Fruit fly (Drosophila melanogaster) whole organism, adult: ENCODE measurements around the gene MED6.

Experiments
- CG11617 ChIP-seq: fragments of 200-800 bp; sonication (Bioruptor generic); optimal IDR thresholded peaks from 2 replicates; lab custom pipeline; 2017; ENCODE audit warnings: mild to moderate bottlenecking, missing biosample characterization, missing genetic modification reagents, missing genetic modification characterization
- CG12768 ChIP-seq: fragments of 200-800 bp; sonication (Bioruptor generic); optimal IDR thresholded peaks from 2 replicates; lab custom pipeline; 2017; ENCODE audit warnings: missing biosample characterization, missing genetic modification characterization, mild to moderate bottlenecking, moderate library complexity, missing genetic modification reagents
- CG14711 ChIP-seq: fragments of 200-800 bp; sonication (Bioruptor generic); optimal IDR thresholded peaks from 2 replicates; lab custom pipeline; 2018; ENCODE audit warnings: missing biosample characterization, mild to moderate bottlenecking, missing genetic modification characterization, moderate library complexity
- CG1620 ChIP-seq: fragments of 200-800 bp; sonication (Bioruptor generic); optimal IDR thresholded peaks from 2 replicates; lab custom pipeline; 2016; ENCODE audit warnings: missing biosample characterization, missing genetic modification characterization
- CG33017 ChIP-seq: fragments of 200-800 bp; sonication (Bioruptor generic); optimal IDR thresholded peaks from 2 replicates; lab custom pipeline; 2018; ENCODE audit warnings: missing biosample characterization, mild to moderate bottlenecking, missing genetic modification characterization, moderate library complexity
- CG7045 ChIP-seq: fragments of 200-800 bp; sonication (Bioruptor generic); optimal IDR thresholded peaks from 2 replicates; lab custom pipeline; 2017; ENCODE audit warnings: missing biosample characterization, mild to moderate bottlenecking, missing genetic modification characterization
- Clk ChIP-seq: fragments of 200-800 bp; sonication (Bioruptor generic); optimal IDR thresholded peaks from 2 replicates; lab custom pipeline; 2017; ENCODE audit warnings: missing biosample characterization, missing genetic modification characterization
- Crg-1 ChIP-seq: fragments of 200-800 bp; sonication (Bioruptor generic); optimal IDR thresholded peaks from 2 replicates; lab custom pipeline; 2016; ENCODE audit warnings: missing biosample characterization, missing genetic modification characterization
- Hr96 ChIP-seq: fragments of 200-800 bp; sonication (Bioruptor generic); optimal IDR thresholded peaks from 2 replicates; lab custom pipeline; 2016; ENCODE audit warnings: missing biosample characterization, missing genetic modification characterization
- Mnt ChIP-seq: fragments of 200-800 bp; sonication (Bioruptor generic); optimal IDR thresholded peaks from 2 replicates; lab custom pipeline; 2016; ENCODE audit warnings: missing biosample characterization, mild to moderate bottlenecking, missing genetic modification characterization
- bab1 ChIP-seq: fragments of 200-800 bp; sonication (Bioruptor generic); optimal IDR thresholded peaks from 3 replicates; lab custom pipeline; 2019; ENCODE audit warnings: missing biosample characterization, mild to moderate bottlenecking, missing genetic modification characterization, moderate library complexity
- cic ChIP-seq: fragments of 200-800 bp; sonication (Bioruptor generic); optimal IDR thresholded peaks from 2 replicates; lab custom pipeline; 2017; ENCODE audit warnings: missing biosample characterization, mild to moderate bottlenecking, missing genetic modification characterization, moderate library complexity
- cnc ChIP-seq, 2 experiments: fragments of >200 bp; optimal IDR thresholded peaks; 2 replicates each; lab custom pipeline; 2017
- kay ChIP-seq: fragments of 200-800 bp; sonication (Bioruptor generic); peaks from one replicate; lab custom pipeline; 2016; ENCODE audit warnings: missing biosample characterization, missing genetic modification characterization, borderline replicate concordance
- ovo ChIP-seq: fragments of 200-800 bp; sonication (Bioruptor generic); optimal IDR thresholded peaks from 2 replicates; lab custom pipeline; 2016; ENCODE audit warnings: missing biosample characterization, missing genetic modification characterization
- pad ChIP-seq: fragments of 200-800 bp; sonication (Bioruptor generic); optimal IDR thresholded peaks from 3 replicates; lab custom pipeline; 2017; ENCODE audit warnings: missing biosample characterization, missing genetic modification characterization, mild to moderate bottlenecking, moderate library complexity, missing genetic modification reagents
- tj ChIP-seq: fragments of 200-800 bp; sonication (Bioruptor generic); optimal IDR thresholded peaks from 3 replicates; lab custom pipeline; 2017; ENCODE audit warnings: missing biosample characterization, mild to moderate bottlenecking, missing genetic modification characterization, moderate library complexity
- toe ChIP-seq: fragments of 200-800 bp; sonication (Bioruptor generic); optimal IDR thresholded peaks from 2 replicates; lab custom pipeline; 2016; ENCODE audit warnings: missing biosample characterization, missing genetic modification characterization

MED6 gene

dm6 chr3R:9725121-9725956, 43.4 kb downstream of the MED6 start, which contains the start of gene hyd:
hyd (minus strand) TSS chr3R:9725615.
- no peak for TF ChIP-seq Hr96 (GFP tag; lab: Kevin White, UChicago)
- TF ChIP-seq kay (GFP tag; lab: Kevin White, UChicago) = no peak
- no peak for TF ChIP-seq CG1620 (GFP tag; lab: Kevin White, UChicago)
- TF ChIP-seq Mnt = peak; percentile 71
- TF ChIP-seq CG11617 = no peak
- TF ChIP-seq CG14711 (tag; lab: Kevin White, UChicago) = no peak
- no peak for TF ChIP-seq Crg-1 (GFP tag; lab: Kevin White, UChicago)
- TF ChIP-seq pad (GFP tag; lab: Kevin White, UChicago) = no peak
- peak; percentile 38 for TF ChIP-seq bab1
- TF ChIP-seq cic (GFP tag; lab: Kevin White, UChicago) = peak; percentile 8
- TF ChIP-seq toe (GFP tag; lab: Kevin White, UChicago) = no peak
- TF ChIP-seq ovo (GFP tag; lab: Kevin White, UChicago) = peak; percentile 9
- TF ChIP-seq tj (GFP tag; lab: Kevin White, UChicago) = peak; percentile 4
- TF ChIP-seq Clk (GFP tag; lab: Kevin White, UChicago) = no peak
- TF ChIP-seq CG33017 = no peak
- peak; percentile 27 for TF ChIP-seq CG12768 (GFP tag; lab: Kevin White, UChicago)
- no peak for TF ChIP-seq CG7045 (GFP tag; lab: Kevin White, UChicago)
- TF ChIP-seq cnc (optimal IDR thresholded peaks at IDR 0.05; lab: Kevin White, UChicago) = no peak
